Fruit fly (Drosophila melanogaster) whole organism, embryonic: ENCODE results near the gene Tbc1d22.

ENCODE experiments used
- Atf-2 ChIP-seq: fragments of 200-800 bp; sonication (Bioruptor generic); optimal IDR thresholded peaks from 2 replicates; lab custom pipeline; 2016; ENCODE audit warnings: missing biosample characterization, missing genetic modification characterization
- Atf3 ChIP-seq: fragments of 200-800 bp; sonication (Bioruptor generic); optimal IDR thresholded peaks from 3 replicates; lab custom pipeline; 2016; ENCODE audit warnings: missing biosample characterization, missing genetic modification characterization
- B-H2 ChIP-seq: fragments of 200-800 bp; sonication (Bioruptor generic); optimal IDR thresholded peaks from 2 replicates; lab custom pipeline; 2018; ENCODE audit warnings: missing biosample characterization, mild to moderate bottlenecking, missing genetic modification characterization
- BtbVII ChIP-seq: fragments of 200-800 bp; sonication (Bioruptor generic); optimal IDR thresholded peaks from 3 replicates; lab custom pipeline; 2017; ENCODE audit warnings: missing biosample characterization, mild to moderate bottlenecking, missing genetic modification characterization
- CG11093 ChIP-seq: fragments of 200-800 bp; sonication (Bioruptor generic); IDR thresholded peaks from 3 replicates; pipeline ENCODE4 v1.3.6; 2022; ENCODE audit warnings: missing biosample characterization, missing genetic modification characterization
- CG17186 ChIP-seq: fragments of 200-800 bp; sonication (Bioruptor generic); optimal IDR thresholded peaks from 3 replicates; lab custom pipeline; 2017; ENCODE audit warnings: missing biosample characterization, missing genetic modification reagents, missing genetic modification characterization
- CG17802 ChIP-seq: fragments of 200-800 bp; sonication (Bioruptor generic); optimal IDR thresholded peaks from 2 replicates; lab custom pipeline; 2018; ENCODE audit warnings: missing biosample characterization, mild to moderate bottlenecking, missing genetic modification characterization, moderate library complexity
- CG17912 ChIP-seq: fragments of 200-800 bp; sonication (Bioruptor generic); optimal IDR thresholded peaks from 2 replicates; lab custom pipeline; 2018; ENCODE audit warnings: missing biosample characterization, mild to moderate bottlenecking, missing genetic modification characterization
- CG18476 ChIP-seq: fragments of 200-800 bp; sonication (Bioruptor generic); optimal IDR thresholded peaks from 2 replicates; lab custom pipeline; 2016; ENCODE audit warnings: missing biosample characterization, mild to moderate bottlenecking, missing genetic modification characterization
- CG2678 ChIP-seq: fragments of 200-800 bp; sonication (Bioruptor generic); optimal IDR thresholded peaks from 3 replicates; lab custom pipeline; 2019; ENCODE audit warnings: missing biosample characterization, mild to moderate bottlenecking, missing genetic modification characterization, moderate library complexity
- CG31224 ChIP-seq: fragments of 200-800 bp; sonication (Bioruptor generic); IDR thresholded peaks from 2 replicates; pipeline ENCODE4 v1.3.6; 2022; ENCODE audit warnings: missing biosample characterization, missing genetic modification characterization
- CG31365 ChIP-seq: fragments of 200-800 bp; sonication (Bioruptor generic); optimal IDR thresholded peaks from 2 replicates; lab custom pipeline; 2018; ENCODE audit warnings: missing biosample characterization, mild to moderate bottlenecking, missing genetic modification characterization
- CG31388 ChIP-seq: fragments of 200-800 bp; sonication (Bioruptor generic); optimal IDR thresholded peaks from 2 replicates; lab custom pipeline; 2016; ENCODE audit warnings: missing biosample characterization, missing genetic modification characterization
- CG34376 ChIP-seq: fragments of 200-800 bp; sonication (Bioruptor generic); optimal IDR thresholded peaks from 2 replicates; lab custom pipeline; 2018; ENCODE audit warnings: missing biosample characterization, mild to moderate bottlenecking, missing genetic modification characterization
- CG3838 ChIP-seq: fragments of 200-800 bp; sonication (Bioruptor generic); optimal IDR thresholded peaks from 3 replicates; lab custom pipeline; 2016; ENCODE audit warnings: missing biosample characterization, missing genetic modification characterization
- CG4424 ChIP-seq: fragments of 200-800 bp; sonication (Bioruptor generic); optimal IDR thresholded peaks from 3 replicates; lab custom pipeline; 2016; ENCODE audit warnings: missing biosample characterization, missing genetic modification characterization
- CG6654 ChIP-seq: fragments of 200-800 bp; sonication (Bioruptor generic); optimal IDR thresholded peaks from 2 replicates; lab custom pipeline; 2017; ENCODE audit warnings: missing biosample characterization, mild to moderate bottlenecking, missing genetic modification characterization
- CG9817 ChIP-seq: fragments of 200-800 bp; sonication (Bioruptor generic); optimal IDR thresholded peaks from 2 replicates; lab custom pipeline; 2018; ENCODE audit warnings: missing biosample characterization, mild to moderate bottlenecking, missing genetic modification characterization, moderate library complexity
- Chrac-16 ChIP-seq: fragments of 200-800 bp; sonication (Bioruptor generic); optimal IDR thresholded peaks from 3 replicates; lab custom pipeline; 2016; ENCODE audit warnings: missing biosample characterization, missing genetic modification characterization
- CoRest ChIP-seq: fragments of 200-800 bp; sonication (Bioruptor generic); optimal IDR thresholded peaks from 3 replicates; lab custom pipeline; 2018; ENCODE audit warnings: missing biosample characterization, mild to moderate bottlenecking, missing genetic modification characterization, moderate library complexity
- D ChIP-seq, 2 experiments: fragments of 200-800 bp in 1 of 2; fragments of >200 bp in 1 of 2; sonication (Bioruptor generic) in 1 of 2; optimal IDR thresholded peaks; 2 replicates in 1 of 2; 3 replicates in 1 of 2; lab custom pipeline; 2017; ENCODE audit warnings: mild to moderate bottlenecking in 1 of 2, missing biosample characterization in 1 of 2, missing genetic modification characterization in 1 of 2, missing genetic modification reagents in 1 of 2
- Dbx ChIP-seq: fragments of 200-800 bp; sonication (Bioruptor generic); IDR thresholded peaks from 3 replicates; pipeline ENCODE4 v1.3.6; 2022; ENCODE audit warnings: missing biosample characterization, missing genetic modification characterization
- Dp ChIP-seq: fragments of 200-800 bp; sonication (Bioruptor generic); optimal IDR thresholded peaks from 2 replicates; lab custom pipeline; 2018; ENCODE audit warnings: missing biosample characterization, mild to moderate bottlenecking, missing genetic modification characterization, moderate library complexity
- Eip74EF ChIP-seq, 2 experiments: fragments of 200-800 bp in 1 of 2; fragments of >200 bp in 1 of 2; sonication (Bioruptor generic) in 1 of 2; optimal IDR thresholded peaks; 2 replicates each; lab custom pipeline; 2017 to 2019; ENCODE audit warnings: missing biosample characterization in 2 of 2, missing genetic modification characterization in 2 of 2, mild to moderate bottlenecking in 1 of 2, moderate library complexity in 1 of 2
- Gug ChIP-seq: fragments of 200-800 bp; sonication (Bioruptor generic); IDR thresholded peaks from 4 replicates; pipeline ENCODE4 v1.3.6; 2022; ENCODE audit warnings: missing biosample characterization, missing genetic modification characterization
- HmgD ChIP-seq: fragments of 200-800 bp; sonication (Bioruptor generic); optimal IDR thresholded peaks from 3 replicates; lab custom pipeline; 2016; ENCODE audit warnings: missing biosample characterization, missing genetic modification characterization
- HmgZ ChIP-seq: fragments of 200-800 bp; sonication (Bioruptor generic); optimal IDR thresholded peaks from 2 replicates; lab custom pipeline; 2018; ENCODE audit warnings: missing biosample characterization, mild to moderate bottlenecking, missing genetic modification characterization
- MBD-R2 ChIP-seq: fragments of 200-800 bp; sonication (Bioruptor generic); IDR thresholded peaks from 2 replicates; pipeline ENCODE4 v1.3.6; 2022; ENCODE audit warnings: missing biosample characterization, missing genetic modification characterization
- MESR4 ChIP-seq: fragments of 200-800 bp; sonication (Bioruptor generic); optimal IDR thresholded peaks from 2 replicates; lab custom pipeline; 2018; ENCODE audit warnings: missing biosample characterization, mild to moderate bottlenecking, missing genetic modification characterization, moderate library complexity
- Meics ChIP-seq: fragments of 200-800 bp; sonication (Bioruptor generic); optimal IDR thresholded peaks from 2 replicates; lab custom pipeline; 2017; ENCODE audit warnings: missing biosample characterization, mild to moderate bottlenecking, missing genetic modification characterization
- Nf-YC ChIP-seq: fragments of 200-800 bp; optimal IDR thresholded peaks from 3 replicates; lab custom pipeline; 2019; ENCODE audit warnings: missing biosample characterization, mild to moderate bottlenecking, missing genetic modification characterization, moderate library complexity
- Scr ChIP-seq: fragments of 200-800 bp; sonication (Bioruptor generic); IDR thresholded peaks from 2 replicates; pipeline ENCODE4 v1.3.6; 2022; ENCODE audit warnings: missing biosample characterization, missing genetic modification characterization; ENCODE audit not compliant: partially characterized antibody
- ci ChIP-seq: fragments of 200-800 bp; sonication (Bioruptor generic); IDR thresholded peaks from 3 replicates; pipeline ENCODE4 v1.3.6; 2022; ENCODE audit warnings: missing biosample characterization, missing genetic modification characterization
- dimm ChIP-seq: fragments of 200-800 bp; sonication (Bioruptor generic); IDR thresholded peaks from 2 replicates; pipeline ENCODE4 v1.3.6; 2022; ENCODE audit warnings: missing biosample characterization, missing genetic modification characterization
- ham ChIP-seq: fragments of 200-800 bp; sonication (Bioruptor generic); IDR thresholded peaks from 2 replicates; pipeline ENCODE4 v1.3.6; 2022; ENCODE audit warnings: missing biosample characterization, missing genetic modification characterization
- hb ChIP-seq: fragments of 200-800 bp; sonication (Bioruptor generic); IDR thresholded peaks from 3 replicates; pipeline ENCODE4 v1.3.6; 2022; ENCODE audit warnings: missing biosample characterization, missing genetic modification characterization; ENCODE audit not compliant: partially characterized antibody
- jigr1 ChIP-seq: fragments of 200-800 bp; sonication (Bioruptor generic); IDR thresholded peaks from 3 replicates; pipeline ENCODE4 v1.3.6; 2022; ENCODE audit warnings: missing biosample characterization, missing genetic modification characterization
- jing ChIP-seq: fragments of 200-800 bp; sonication (Bioruptor generic); optimal IDR thresholded peaks from 2 replicates; lab custom pipeline; 2018; ENCODE audit warnings: missing biosample characterization, mild to moderate bottlenecking, missing genetic modification characterization
- lab ChIP-seq: fragments of 200-800 bp; sonication (Bioruptor generic); optimal IDR thresholded peaks from 3 replicates; lab custom pipeline; 2017; ENCODE audit warnings: missing biosample characterization, missing genetic modification characterization, mild to moderate bottlenecking, moderate library complexity, missing genetic modification reagents
- lilli ChIP-seq: fragments of 200-800 bp; sonication (Bioruptor generic); optimal IDR thresholded peaks from 3 replicates; lab custom pipeline; 2016; ENCODE audit warnings: missing biosample characterization, missing genetic modification characterization
- lmd ChIP-seq: fragments of 200-800 bp; sonication (Bioruptor generic); IDR thresholded peaks from 2 replicates; pipeline ENCODE4 v1.3.6; 2022; ENCODE audit warnings: missing biosample characterization, missing genetic modification characterization
- pfk ChIP-seq: fragments of 200-800 bp; sonication (Bioruptor generic); optimal IDR thresholded peaks from 2 replicates; lab custom pipeline; 2018; ENCODE audit warnings: missing biosample characterization, mild to moderate bottlenecking, missing genetic modification characterization, moderate library complexity
- pita ChIP-seq: fragments of 200-800 bp; sonication (Bioruptor generic); optimal IDR thresholded peaks from 2 replicates; lab custom pipeline; 2017; ENCODE audit warnings: missing biosample characterization, mild to moderate bottlenecking, missing genetic modification characterization
- pros ChIP-seq: fragments of 200-800 bp; sonication (Bioruptor generic); optimal IDR thresholded peaks from 3 replicates; lab custom pipeline; 2019; ENCODE audit warnings: missing biosample characterization, mild to moderate bottlenecking, missing genetic modification characterization, moderate library complexity
- scrt ChIP-seq: fragments of 200-800 bp; sonication (Bioruptor generic); optimal IDR thresholded peaks from 2 replicates; lab custom pipeline; 2018; ENCODE audit warnings: missing biosample characterization, mild to moderate bottlenecking, missing genetic modification characterization, moderate library complexity
- sim ChIP-seq: fragments of 200-800 bp; sonication (Bioruptor generic); IDR thresholded peaks from 2 replicates; pipeline ENCODE4 v1.3.6; 2022; ENCODE audit warnings: missing biosample characterization, missing genetic modification characterization
- tgo ChIP-seq: fragments of 200-800 bp; sonication (Bioruptor generic); IDR thresholded peaks from 3 replicates; pipeline ENCODE4 v1.3.6; 2022; ENCODE audit warnings: missing biosample characterization, missing genetic modification characterization
- tio ChIP-seq: fragments of 200-800 bp; sonication (Bioruptor generic); optimal IDR thresholded peaks from 2 replicates; lab custom pipeline; 2017; ENCODE audit warnings: missing biosample characterization, missing genetic modification characterization, inconsistent platforms

Gene Tbc1d22

DNA sequence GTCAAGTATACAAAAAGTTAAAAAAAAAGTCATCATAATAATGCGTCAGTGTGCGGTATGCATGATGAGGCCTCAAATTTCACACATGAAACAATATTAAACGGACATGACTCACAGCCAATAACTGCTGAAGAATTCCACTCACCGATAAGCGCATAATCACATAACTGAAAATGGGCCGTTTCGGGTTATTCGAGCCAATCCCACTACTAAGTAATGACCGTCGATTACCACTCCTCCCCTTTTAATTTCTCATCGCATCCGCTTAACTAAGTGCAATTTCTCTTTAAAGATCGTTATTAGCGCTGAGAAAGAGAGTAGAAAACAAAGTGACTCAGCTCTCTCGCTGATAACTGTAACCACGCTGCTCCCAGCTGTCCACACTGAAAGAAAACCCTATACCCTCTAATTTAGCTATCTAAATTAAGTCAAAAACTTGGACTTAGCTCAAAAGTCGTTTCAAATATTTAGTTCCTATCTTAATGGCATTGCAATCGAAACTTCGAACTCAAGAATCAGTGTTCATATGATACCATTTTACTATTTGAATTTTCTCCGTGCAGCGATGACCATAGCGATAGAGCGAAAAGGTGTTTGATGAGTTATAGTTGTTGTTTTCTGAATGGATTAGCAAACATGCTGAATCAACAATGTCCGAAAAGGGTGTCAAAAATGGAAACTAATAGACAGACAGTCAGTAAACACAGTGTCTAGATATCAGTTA is 10.9 kb downstream of the Tbc1d22 start (continued):
- peak; percentile 15 for TF ChIP-seq CG4424 (GFP tag; lab: Kevin White, UChicago)
- TF ChIP-seq Meics (GFP tag; lab: Kevin White, UChicago): peak; percentile 51
- peak; percentile 80 for TF ChIP-seq Chrac-16 (GFP tag; lab: Kevin White, UChicago)
- peak; percentile 85 for TF ChIP-seq lmd (GFP tag; lab: Robert Waterston, UW)
- peak; percentile 84 for TF ChIP-seq tio (GFP tag; lab: Kevin White, UChicago)
- TF ChIP-seq CoRest (tag; lab: Kevin White, UChicago): peak; percentile 87
- TF ChIP-seq jigr1 (GFP tag; lab: Robert Waterston, UW): peak; percentile 46; the same call in 1 of the 3 replicates
- TF ChIP-seq lab (GFP tag; lab: Kevin White, UChicago): no peak
- peak; percentile 66 for TF ChIP-seq Dbx (GFP tag; lab: Robert Waterston, UW)
- peak; percentile 91 for TF ChIP-seq HmgZ (tag; lab: Kevin White, UChicago)
- peak; percentile 81 for TF ChIP-seq jing (GFP tag; lab: Kevin White, UChicago)
- TF ChIP-seq CG31388 (GFP tag; lab: Kevin White, UChicago): peak; percentile 22
- peak; percentile 65; the same call in 1 of the 2 replicates for TF ChIP-seq sim (GFP tag; lab: Robert Waterston, UW)
- TF ChIP-seq CG9817 (tag; lab: Kevin White, UChicago): peak; percentile 74
- TF ChIP-seq CG6654: peak; percentile 63
- TF ChIP-seq HmgD (GFP tag; lab: Kevin White, UChicago): peak; percentile 90
- peak; percentile 72; the same call in 3 of the 4 replicates for TF ChIP-seq Gug (GFP tag; lab: Robert Waterston, UW)
- peak; percentile 81 for TF ChIP-seq CG31365 (tag; lab: Kevin White, UChicago)
- TF ChIP-seq hb (GFP tag; lab: Robert Waterston, UW): no peak
- TF ChIP-seq MESR4 (GFP tag; lab: Kevin White, UChicago): peak; percentile 25
- no peak for TF ChIP-seq Scr (GFP tag; lab: Robert Waterston, UW)
- peak; percentile 77 for TF ChIP-seq Atf3 (GFP tag; lab: Kevin White, UChicago)
- no peak for TF ChIP-seq pita
- TF ChIP-seq CG31224: peak; percentile 75
- TF ChIP-seq MBD-R2: peak; percentile 60; the same call in 1 of the 2 replicates
- TF ChIP-seq CG18476 (GFP tag; lab: Kevin White, UChicago): peak; percentile 80
- peak; percentile 63 for TF ChIP-seq B-H2 (GFP tag; lab: Kevin White, UChicago)
- peak; percentile 86 for TF ChIP-seq BtbVII (GFP tag; lab: Kevin White, UChicago)
- TF ChIP-seq Eip74EF (GFP tag; optimal IDR thresholded peaks at IDR 0.05; lab: Kevin White, UChicago): peak in 1 of 2 experiments; percentile 92
- TF ChIP-seq CG3838 (GFP tag; lab: Kevin White, UChicago): peak; percentile 81
- TF ChIP-seq Dp: no peak
- TF ChIP-seq pfk (GFP tag; lab: Kevin White, UChicago): peak; percentile 44
- no peak for TF ChIP-seq pros (GFP tag; lab: Kevin White, UChicago)
- peak; percentile 58 for TF ChIP-seq CG17186
- peak; percentile 94 for TF ChIP-seq ci (GFP tag; lab: Robert Waterston, UW)
- no peak for TF ChIP-seq CG2678
- TF ChIP-seq CG17802 (tag; lab: Kevin White, UChicago): peak; percentile 75
- TF ChIP-seq dimm (GFP tag; lab: Robert Waterston, UW): peak; percentile 69
- peak; percentile 68; the same call in 2 of the 3 replicates for TF ChIP-seq CG11093 (GFP tag; lab: Robert Waterston, UW)
- TF ChIP-seq CG34376 (GFP tag; lab: Kevin White, UChicago): no peak
- TF ChIP-seq Nf-YC (tag; lab: Kevin White, UChicago): peak; percentile 86
- TF ChIP-seq lilli (GFP tag; lab: Kevin White, UChicago): peak; percentile 91
- peak; percentile 84 for TF ChIP-seq scrt (GFP tag; lab: Kevin White, UChicago)
- peak; percentile 85; the same call in 2 of the 3 replicates for TF ChIP-seq tgo
- TF ChIP-seq ham (GFP tag; lab: Robert Waterston, UW): peak; percentile 56; the same call in 1 of the 2 replicates
- peak; percentile 90 for TF ChIP-seq Atf-2
- TF ChIP-seq D (optimal IDR thresholded peaks at IDR 0.05; lab: Kevin White, UChicago): no peak
- peak; percentile 60 for TF ChIP-seq D (GFP tag; optimal IDR thresholded peaks at IDR 0.05; lab: Kevin White, UChicago)
- peak; percentile 23 for TF ChIP-seq CG17912 (GFP tag; lab: Kevin White, UChicago)
